Fruit fly (Drosophila melanogaster) whole organism, embryonic: ENCODE results near the gene Rdh.

Experiments
- CG10654 ChIP-seq: fragments of 200-800 bp; sonication (Bioruptor generic); optimal IDR thresholded peaks from 2 replicates; lab custom pipeline; 2016; ENCODE audit warnings: missing biosample characterization, missing genetic modification characterization
- CG11696 ChIP-seq: fragments of 200-800 bp; sonication (Bioruptor generic); IDR thresholded peaks from 2 replicates; pipeline ENCODE4 v1.3.6; 2022; ENCODE audit warnings: missing biosample characterization, missing genetic modification characterization
- CG11723 ChIP-seq: fragments of 200-800 bp; sonication (Bioruptor generic); optimal IDR thresholded peaks from 2 replicates; lab custom pipeline; 2017; ENCODE audit warnings: missing biosample characterization, mild to moderate bottlenecking, missing genetic modification characterization
- CG13424 ChIP-seq: fragments of 200-800 bp; sonication (Bioruptor generic); optimal IDR thresholded peaks from 2 replicates; lab custom pipeline; 2019; ENCODE audit warnings: missing biosample characterization, mild to moderate bottlenecking, missing genetic modification characterization, moderate library complexity
- CG13624 ChIP-seq: fragments of 200-800 bp; sonication (Bioruptor generic); optimal IDR thresholded peaks from 2 replicates; lab custom pipeline; 2016; ENCODE audit warnings: missing biosample characterization, missing genetic modification characterization
- CG14860 ChIP-seq: fragments of 200-800 bp; sonication (Bioruptor generic); IDR thresholded peaks from 3 replicates; pipeline ENCODE4 v1.3.6; 2022; ENCODE audit warnings: missing biosample characterization, missing genetic modification characterization; ENCODE audit not compliant: partially characterized antibody
- CG17802 ChIP-seq: fragments of 200-800 bp; sonication (Bioruptor generic); optimal IDR thresholded peaks from 2 replicates; lab custom pipeline; 2018; ENCODE audit warnings: missing biosample characterization, mild to moderate bottlenecking, missing genetic modification characterization, moderate library complexity
- CG1792 ChIP-seq: fragments of 200-800 bp; sonication (Bioruptor generic); optimal IDR thresholded peaks from 2 replicates; lab custom pipeline; 2016; ENCODE audit warnings: missing biosample characterization, missing genetic modification characterization
- CG18011 ChIP-seq: fragments of 200-800 bp; sonication (Bioruptor generic); optimal IDR thresholded peaks from 2 replicates; lab custom pipeline; 2017; ENCODE audit warnings: missing biosample characterization, missing genetic modification characterization, mild to moderate bottlenecking, moderate library complexity, missing genotype
- CG31365 ChIP-seq: fragments of 200-800 bp; sonication (Bioruptor generic); optimal IDR thresholded peaks from 2 replicates; lab custom pipeline; 2018; ENCODE audit warnings: missing biosample characterization, mild to moderate bottlenecking, missing genetic modification characterization
- CG34376 ChIP-seq: fragments of 200-800 bp; sonication (Bioruptor generic); optimal IDR thresholded peaks from 2 replicates; lab custom pipeline; 2018; ENCODE audit warnings: missing biosample characterization, mild to moderate bottlenecking, missing genetic modification characterization
- CG4404 ChIP-seq: fragments of 200-800 bp; sonication (Bioruptor generic); IDR thresholded peaks from 2 replicates; pipeline ENCODE4 v1.3.6; 2022; ENCODE audit warnings: missing biosample characterization, missing genetic modification characterization
- CG5953 ChIP-seq: fragments of 200-800 bp; sonication (Bioruptor generic); IDR thresholded peaks from 2 replicates; pipeline ENCODE4 v1.3.6; 2022; ENCODE audit warnings: missing biosample characterization, missing genetic modification characterization
- CG7786 ChIP-seq: fragments of 200-800 bp; sonication (Bioruptor generic); optimal IDR thresholded peaks from 2 replicates; lab custom pipeline; 2016; ENCODE audit warnings: missing biosample characterization, missing genetic modification characterization
- CG9932 ChIP-seq: fragments of 200-800 bp; sonication (Bioruptor generic); IDR thresholded peaks from 2 replicates; pipeline ENCODE4 v1.3.6; 2022; ENCODE audit warnings: missing biosample characterization, missing genetic modification characterization
- CHES-1-like ChIP-seq: fragments of 200-800 bp; sonication (Bioruptor generic); optimal IDR thresholded peaks from 2 replicates; lab custom pipeline; 2016; ENCODE audit warnings: missing biosample characterization, missing genetic modification characterization
- Dp ChIP-seq: fragments of 200-800 bp; sonication (Bioruptor generic); optimal IDR thresholded peaks from 2 replicates; lab custom pipeline; 2018; ENCODE audit warnings: missing biosample characterization, mild to moderate bottlenecking, missing genetic modification characterization, moderate library complexity
- HLH54F ChIP-seq: fragments of 200-800 bp; sonication (Bioruptor generic); optimal IDR thresholded peaks from 3 replicates; lab custom pipeline; 2016; ENCODE audit warnings: missing biosample characterization, missing genetic modification characterization
- MBD-R2 ChIP-seq: fragments of 200-800 bp; sonication (Bioruptor generic); IDR thresholded peaks from 2 replicates; pipeline ENCODE4 v1.3.6; 2022; ENCODE audit warnings: missing biosample characterization, missing genetic modification characterization
- Meics ChIP-seq: fragments of 200-800 bp; sonication (Bioruptor generic); optimal IDR thresholded peaks from 2 replicates; lab custom pipeline; 2017; ENCODE audit warnings: missing biosample characterization, mild to moderate bottlenecking, missing genetic modification characterization
- Nf-YC ChIP-seq: fragments of 200-800 bp; optimal IDR thresholded peaks from 3 replicates; lab custom pipeline; 2019; ENCODE audit warnings: missing biosample characterization, mild to moderate bottlenecking, missing genetic modification characterization, moderate library complexity
- Pdp1 ChIP-seq, 2 experiments: fragments of 200-800 bp; sonication (Bioruptor generic); optimal IDR thresholded peaks; 3 replicates each; lab custom pipeline; 2016; ENCODE audit warnings: missing biosample characterization in 2 of 2, missing genetic modification characterization in 2 of 2, mild to moderate bottlenecking in 1 of 2, moderate library complexity in 1 of 2
- Rx ChIP-seq: fragments of 200-800 bp; sonication (Bioruptor generic); IDR thresholded peaks from 2 replicates; pipeline ENCODE4 v1.3.6; 2022; ENCODE audit warnings: missing biosample characterization, missing genetic modification characterization
- TFAM ChIP-seq: fragments of 200-800 bp; sonication (Bioruptor generic); optimal IDR thresholded peaks from 2 replicates; lab custom pipeline; 2017; ENCODE audit warnings: missing biosample characterization, missing genetic modification characterization, inconsistent platforms
- Vsx1 ChIP-seq: fragments of 200-800 bp; sonication (Bioruptor generic); optimal IDR thresholded peaks from 2 replicates; lab custom pipeline; 2017; ENCODE audit warnings: missing biosample characterization, mild to moderate bottlenecking, missing genetic modification characterization, missing genetic modification reagents
- amos ChIP-seq: fragments of 200-800 bp; sonication (Bioruptor generic); IDR thresholded peaks from 2 replicates; pipeline ENCODE4 v1.3.6; 2022; ENCODE audit warnings: missing biosample characterization, missing genetic modification characterization; ENCODE audit not compliant: partially characterized antibody
- crp ChIP-seq, 2 experiments: fragments of 200-800 bp; sonication (Bioruptor generic); optimal IDR thresholded peaks; 2 replicates in 1 of 2; 3 replicates in 1 of 2; lab custom pipeline; 2017; ENCODE audit warnings: missing biosample characterization in 2 of 2, missing genetic modification characterization in 2 of 2, mild to moderate bottlenecking in 1 of 2, moderate library complexity in 1 of 2
- disco-r ChIP-seq: fragments of 200-800 bp; sonication (Bioruptor generic); optimal IDR thresholded peaks from 2 replicates; lab custom pipeline; 2016; ENCODE audit warnings: missing biosample characterization, missing genetic modification characterization
- dmrt11E ChIP-seq: fragments of 200-800 bp; sonication (Bioruptor generic); optimal IDR thresholded peaks from 3 replicates; lab custom pipeline; 2018; ENCODE audit warnings: missing biosample characterization, mild to moderate bottlenecking, missing genetic modification characterization, moderate library complexity
- dpn ChIP-seq, 2 experiments: fragments of 200-800 bp; sonication (Bioruptor generic); optimal IDR thresholded peaks; 3 replicates each; lab custom pipeline; 2016; ENCODE audit warnings: missing biosample characterization in 2 of 2, missing genetic modification characterization in 2 of 2
- exex ChIP-seq: fragments of 200-800 bp; sonication (Bioruptor generic); optimal IDR thresholded peaks from 4 replicates; lab custom pipeline; 2018; ENCODE audit warnings: missing biosample characterization, mild to moderate bottlenecking, missing genetic modification characterization, moderate library complexity
- klu ChIP-seq: fragments of 200-800 bp; sonication (Bioruptor generic); IDR thresholded peaks from 2 replicates; pipeline ENCODE4 v1.3.6; 2022; ENCODE audit warnings: missing biosample characterization, missing genetic modification characterization
- lov ChIP-seq, 2 experiments: fragments of 200-800 bp in 1 of 2; fragments of >200 bp in 1 of 2; sonication (Bioruptor generic) in 1 of 2; IDR thresholded peaks in 1 of 2; optimal IDR thresholded peaks in 1 of 2; 2 replicates in 1 of 2; 3 replicates in 1 of 2; pipeline versions ENCODE4 v1.3.6 to Lab custom; 2017 to 2022; ENCODE audit warnings: missing biosample characterization in 1 of 2, missing genetic modification characterization in 1 of 2
- mam ChIP-seq: fragments of 200-800 bp; sonication (Bioruptor generic); optimal IDR thresholded peaks from 3 replicates; lab custom pipeline; 2016; ENCODE audit warnings: missing biosample characterization, missing genetic modification characterization
- pfk ChIP-seq: fragments of 200-800 bp; sonication (Bioruptor generic); optimal IDR thresholded peaks from 2 replicates; lab custom pipeline; 2018; ENCODE audit warnings: missing biosample characterization, mild to moderate bottlenecking, missing genetic modification characterization, moderate library complexity
- phol ChIP-seq: fragments of 200-800 bp; sonication (Bioruptor generic); optimal IDR thresholded peaks from 3 replicates; lab custom pipeline; 2018; ENCODE audit warnings: missing biosample characterization, mild to moderate bottlenecking, missing genetic modification characterization, moderate library complexity
- ranshi ChIP-seq: fragments of 200-800 bp; sonication (Bioruptor generic); IDR thresholded peaks from 2 replicates; pipeline ENCODE4 v1.3.6; 2022; ENCODE audit warnings: missing biosample characterization, missing genetic modification characterization
- sd ChIP-seq: fragments of 200-800 bp; sonication (Bioruptor generic); optimal IDR thresholded peaks from 3 replicates; lab custom pipeline; 2018; ENCODE audit warnings: missing biosample characterization, mild to moderate bottlenecking, missing genetic modification characterization, moderate library complexity
- sens ChIP-seq: fragments of 200-800 bp; sonication (Bioruptor generic); peaks from one replicate; lab custom pipeline; 2016; ENCODE audit warnings: missing biosample characterization, missing genetic modification characterization
- sna ChIP-seq: fragments of 200-800 bp; sonication (Bioruptor generic); IDR thresholded peaks from 2 replicates; pipeline ENCODE4 v1.3.6; 2022; ENCODE audit warnings: missing biosample characterization, missing genetic modification characterization; ENCODE audit not compliant: partially characterized antibody
- sqz ChIP-seq: fragments of 200-800 bp; sonication (Bioruptor generic); optimal IDR thresholded peaks from 3 replicates; lab custom pipeline; 2018; ENCODE audit warnings: missing biosample characterization, mild to moderate bottlenecking, missing genetic modification characterization
- sug ChIP-seq: fragments of 200-800 bp; optimal IDR thresholded peaks from 2 replicates; lab custom pipeline; 2019; ENCODE audit warnings: missing biosample characterization, mild to moderate bottlenecking, missing genetic modification characterization, moderate library complexity
- tgo ChIP-seq: fragments of 200-800 bp; sonication (Bioruptor generic); IDR thresholded peaks from 3 replicates; pipeline ENCODE4 v1.3.6; 2022; ENCODE audit warnings: missing biosample characterization, missing genetic modification characterization
- toy ChIP-seq: fragments of 200-800 bp; sonication (Bioruptor generic); IDR thresholded peaks from 2 replicates; pipeline ENCODE4 v1.3.6; 2022; ENCODE audit warnings: missing biosample characterization, missing genetic modification characterization
- unpg ChIP-seq: fragments of 200-800 bp; sonication (Bioruptor generic); optimal IDR thresholded peaks from 3 replicates; lab custom pipeline; 2018; ENCODE audit warnings: missing biosample characterization, mild to moderate bottlenecking, missing genetic modification characterization, moderate library complexity
- wor ChIP-seq: fragments of 200-800 bp; sonication (Bioruptor generic); IDR thresholded peaks from 2 replicates; pipeline ENCODE4 v1.3.6; 2022; ENCODE audit warnings: missing biosample characterization, missing genetic modification characterization

Rdh gene

DNA sequence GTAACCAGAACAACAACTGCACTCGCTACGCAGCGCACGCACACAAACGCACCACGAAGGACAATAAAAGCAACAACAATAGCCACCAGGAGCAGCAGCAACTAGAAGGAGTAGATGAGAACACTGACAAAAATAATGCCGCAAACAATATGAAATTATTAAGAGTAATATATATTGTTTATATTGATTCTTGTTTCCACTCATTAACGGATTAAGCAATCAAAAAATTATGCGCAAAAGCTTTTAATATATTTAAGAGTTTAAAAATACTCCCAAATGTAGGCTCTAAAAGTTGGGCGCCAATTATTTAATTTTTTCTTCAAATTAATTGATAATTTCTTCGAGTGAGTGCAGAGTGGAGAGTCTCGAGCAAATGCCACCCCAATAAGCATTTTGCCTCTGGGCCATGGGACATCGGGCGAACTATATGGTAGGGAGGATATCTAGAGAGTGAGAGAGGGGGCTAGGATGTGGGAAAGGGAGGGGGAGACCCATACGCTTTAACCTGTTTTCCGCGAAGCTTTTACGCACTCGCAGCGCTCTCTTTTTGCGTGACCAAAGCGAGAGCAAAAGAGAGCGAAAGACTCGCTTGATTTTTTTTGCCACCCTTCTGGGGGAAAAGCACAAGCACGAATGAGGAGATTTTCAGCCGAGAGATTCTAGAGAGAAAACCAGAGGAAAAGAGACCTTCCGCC lies at the start of gene Rdh (continued):
- TF ChIP-seq CG9932 (GFP tag; lab: Robert Waterston, UW) (peak; percentile 59), amos (no peak), dmrt11E (peak; percentile 71), CG11696 (GFP tag; lab: Robert Waterston, UW) (0 out of 2 replicates have a peak, but pooled peaks have one; percentile 8), CG11723 (GFP tag; lab: Kevin White, UChicago) (peak; percentile 67), CG18011 (GFP tag; lab: Kevin White, UChicago) (peak; percentile 29), pfk (GFP tag; lab: Kevin White, UChicago) (no peak), CHES-1-like (GFP tag; lab: Kevin White, UChicago) (peak; percentile 29), CG1792 (GFP tag; lab: Kevin White, UChicago) (peak; percentile 2), crp (GFP tag; optimal IDR thresholded peaks at IDR 0.05; lab: Kevin White, UChicago) (peak in 1 of 2 experiments; percentile 20), CG34376 (GFP tag; lab: Kevin White, UChicago) (peak; percentile 80), CG14860 (GFP tag; lab: Robert Waterston, UW) (no peak), sna (GFP tag; lab: Robert Waterston, UW) (no peak), CG7786 (peak; percentile 14), Dp (no peak), HLH54F (GFP tag; lab: Kevin White, UChicago) (peak; percentile 34), MBD-R2 (GFP tag; lab: Robert Waterston, UW) (peak; percentile 43; the same call in 1 of the 2 replicates), toy (GFP tag; lab: Robert Waterston, UW) (no peak), phol (peak; percentile 81), klu (GFP tag; lab: Robert Waterston, UW) (peak; percentile 57), ranshi (GFP tag; lab: Robert Waterston, UW) (peak; percentile 71), unpg (GFP tag; lab: Kevin White, UChicago) (peak; percentile 80), wor (GFP tag; lab: Robert Waterston, UW) (peak; percentile 45), dpn (GFP tag; optimal IDR thresholded peaks at IDR 0.05; lab: Kevin White, UChicago) (peak; percentile 55 to 59), CG17802 (tag; lab: Kevin White, UChicago) (no peak), CG13424 (tag; lab: Kevin White, UChicago) (peak; percentile 86), mam (GFP tag; lab: Kevin White, UChicago) (peak; percentile 51), lov (optimal IDR thresholded peaks at IDR 0.05; lab: Kevin White, UChicago) (no peak), lov (GFP tag; IDR thresholded peaks at IDR 0.05; lab: Robert Waterston, UW) (no peak), sqz (GFP tag; lab: Kevin White, UChicago) (peak; percentile 70), disco-r (GFP tag; lab: Kevin White, UChicago) (no peak), CG10654 (GFP tag; lab: Kevin White, UChicago) (peak; percentile 63), CG31365 (tag; lab: Kevin White, UChicago) (peak; percentile 37), Nf-YC (peak; percentile 74), CG4404 (GFP tag; lab: Robert Waterston, UW) (no peak), Meics (peak; percentile 87), Vsx1 (GFP tag; lab: Kevin White, UChicago) (peak; percentile 66), CG13624 (GFP tag; lab: Kevin White, UChicago) (no peak)

- TF ChIP-seq sens (GFP tag; lab: Kevin White, UChicago) (peak; percentile 52), tgo (no peak), TFAM (no peak), sug (tag; lab: Kevin White, UChicago) (peak; percentile 12), Pdp1 (GFP tag; optimal IDR thresholded peaks at IDR 0.05; lab: Kevin White, UChicago) (peak in 1 of 2 experiments; percentile 62), exex (peak; percentile 74), CG5953 (no peak), sd (tag; lab: Kevin White, UChicago) (peak; percentile 26), Rx (GFP tag; lab: Robert Waterston, UW) (no peak)
Observed at dm6 chr3L:3776559-3777097, 48.6 kb upstream of the Rdh start.
